Worm (Caenorhabditis elegans) whole organism, young adult: ENCODE results near the gene clec-8.

Source experiments
- F55B11.4 ChIP-seq: sonication (generic microtip); optimal IDR thresholded peaks from 2 replicates; lab custom pipeline; 2016; ENCODE audit warnings: missing compliant biosample characterization, missing genetic modification characterization, borderline replicate concordance; ENCODE audit not compliant: insufficient read depth
- ama-1 ChIP-seq, 3 experiments: fragments of 150-350 bp in 1 of 3; sonication (generic microtip) in 2 of 3; optimal IDR thresholded peaks; 2 replicates each; lab custom pipeline; 2014 to 2018; ENCODE audit warnings: missing biosample characterization in 2 of 3, missing genetic modification characterization in 2 of 3, missing genetic modification reagents in 2 of 3
- attf-6 ChIP-seq: fragments of 200-800 bp; sonication (Bioruptor generic); IDR thresholded peaks from 2 replicates; pipeline ENCODE4 v1.3.6; 2022; ENCODE audit warnings: missing genetic modification reagents, missing genetic modification characterization, missing compliant biosample characterization
- ceh-91 ChIP-seq: fragments of 200-800 bp; sonication (Bioruptor generic); IDR thresholded peaks from 2 replicates; pipeline ENCODE4 v1.3.6; 2022; ENCODE audit warnings: missing genetic modification reagents, missing genetic modification characterization, missing compliant biosample characterization
- dox-1 ChIP-seq: fragments of 200-800 bp; sonication (Bioruptor generic); IDR thresholded peaks from 2 replicates; pipeline ENCODE4 v1.3.6; 2022; ENCODE audit warnings: missing genetic modification reagents, missing genetic modification characterization, missing compliant biosample characterization
- egl-18 ChIP-seq: fragments of 200-800 bp; sonication (Bioruptor generic); IDR thresholded peaks from 2 replicates; pipeline ENCODE4 v1.3.6; 2022; ENCODE audit warnings: missing genetic modification reagents, missing genetic modification characterization, missing compliant biosample characterization
- sptf-2 ChIP-seq: fragments of 200-800 bp; sonication (Bioruptor generic); optimal IDR thresholded peaks from 2 replicates; lab custom pipeline; 2018; ENCODE audit warnings: mild to moderate bottlenecking, missing genetic modification characterization, missing compliant biosample characterization
- unc-62 ChIP-seq: fragments of 150-350 bp; optimal IDR thresholded peaks from 2 replicates; lab custom pipeline; 2014; ENCODE audit warnings: missing biosample characterization, missing genetic modification reagents, missing genetic modification characterization

DNA sequence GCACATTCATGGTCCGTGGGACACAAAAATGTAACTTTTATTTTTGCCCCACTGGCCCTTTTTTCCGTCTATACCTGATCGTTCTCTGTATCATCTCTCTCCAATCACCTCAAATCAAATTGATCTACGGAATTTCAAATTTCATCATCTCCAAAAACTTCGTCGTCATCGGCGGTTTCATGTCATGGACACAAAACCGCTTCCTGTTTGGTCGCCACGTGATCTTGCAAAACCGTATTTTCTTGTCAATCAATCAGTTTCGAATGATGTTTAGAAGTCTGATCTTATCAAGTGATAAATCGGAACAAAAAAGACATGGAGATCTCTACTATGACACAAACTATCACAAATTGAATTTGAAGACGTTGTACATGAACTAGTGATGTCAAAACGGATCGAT lies 47.8 kb upstream of the clec-8 start:
- TF ChIP-seq sptf-2 (GFP tag; lab: Kevin White, UChicago) (no peak), F55B11.4 (no peak), attf-6 (GFP tag; lab: Robert Waterston, UW) (no peak), egl-18 (no peak), ama-1 (optimal IDR thresholded peaks at IDR 0.05; lab: Kevin White, UChicago) (no peak), ama-1 (GFP tag; optimal IDR thresholded peaks at IDR 0.05; lab: Kevin White, UChicago) (no peak), dox-1 (GFP tag; lab: Robert Waterston, UW) (no peak), unc-62 (GFP tag; lab: Kevin White, UChicago) (no peak), ceh-91 (no peak)
